Fruit fly (Drosophila melanogaster) whole organism, embryonic: ENCODE results near the gene pont.

Experiments used
- Atf6 ChIP-seq: fragments of 200-800 bp; sonication (Bioruptor generic); IDR thresholded peaks from 2 replicates; pipeline ENCODE4 v1.3.6; 2022; ENCODE audit warnings: missing biosample characterization, missing genetic modification characterization
- BEAF-32 ChIP-seq: fragments of 200-800 bp; sonication (Bioruptor generic); optimal IDR thresholded peaks from 3 replicates; lab custom pipeline; 2017; ENCODE audit warnings: missing biosample characterization, missing genetic modification characterization, mild to moderate bottlenecking, moderate library complexity, missing genetic modification reagents
- CG10462 ChIP-seq: fragments of 200-800 bp; sonication (Bioruptor generic); optimal IDR thresholded peaks from 2 replicates; lab custom pipeline; 2016; ENCODE audit warnings: missing biosample characterization, missing genetic modification characterization
- CG10543 ChIP-seq: fragments of 200-800 bp; sonication (Bioruptor generic); optimal IDR thresholded peaks from 3 replicates; lab custom pipeline; 2017; ENCODE audit warnings: missing biosample characterization, mild to moderate bottlenecking, missing genetic modification characterization, moderate library complexity
- CG10654 ChIP-seq: fragments of 200-800 bp; sonication (Bioruptor generic); optimal IDR thresholded peaks from 2 replicates; lab custom pipeline; 2016; ENCODE audit warnings: missing biosample characterization, missing genetic modification characterization
- CG11085 ChIP-seq: fragments of 200-800 bp; sonication (Bioruptor generic); IDR thresholded peaks from 2 replicates; pipeline ENCODE4 v1.3.6; 2022; ENCODE audit warnings: missing biosample characterization, missing genetic modification characterization
- CG11093 ChIP-seq: fragments of 200-800 bp; sonication (Bioruptor generic); IDR thresholded peaks from 3 replicates; pipeline ENCODE4 v1.3.6; 2022; ENCODE audit warnings: missing biosample characterization, missing genetic modification characterization
- CG12104 ChIP-seq: fragments of 200-800 bp; sonication (Bioruptor generic); optimal IDR thresholded peaks from 3 replicates; lab custom pipeline; 2016; ENCODE audit warnings: missing biosample characterization, missing genetic modification characterization
- CG13624 ChIP-seq: fragments of 200-800 bp; sonication (Bioruptor generic); optimal IDR thresholded peaks from 2 replicates; lab custom pipeline; 2016; ENCODE audit warnings: missing biosample characterization, missing genetic modification characterization
- CG15514 ChIP-seq: fragments of 200-800 bp; sonication (Bioruptor generic); optimal IDR thresholded peaks from 3 replicates; lab custom pipeline; 2017; ENCODE audit warnings: missing biosample characterization, missing genetic modification characterization, mild to moderate bottlenecking, moderate library complexity, missing genetic modification reagents
- CG1602 ChIP-seq: fragments of 200-800 bp; sonication (Bioruptor generic); optimal IDR thresholded peaks from 3 replicates; lab custom pipeline; 2016; ENCODE audit warnings: missing biosample characterization, missing genetic modification characterization
- CG16813 ChIP-seq: fragments of 200-800 bp; sonication (Bioruptor generic); IDR thresholded peaks from 3 replicates; pipeline ENCODE4 v1.3.6; 2022; ENCODE audit warnings: missing biosample characterization, missing genetic modification characterization; ENCODE audit not compliant: partially characterized antibody
- CG17328 ChIP-seq: fragments of 200-800 bp; sonication (Bioruptor generic); IDR thresholded peaks from 2 replicates; pipeline ENCODE4 v1.3.6; 2022; ENCODE audit warnings: missing biosample characterization, missing genetic modification characterization
- CG17568 ChIP-seq: fragments of 200-800 bp; sonication (Bioruptor generic); optimal IDR thresholded peaks from 2 replicates; lab custom pipeline; 2018; ENCODE audit warnings: missing biosample characterization, mild to moderate bottlenecking, missing genetic modification characterization, moderate library complexity
- CG30431 ChIP-seq: fragments of 200-800 bp; sonication (Bioruptor generic); optimal IDR thresholded peaks from 2 replicates; lab custom pipeline; 2017; ENCODE audit warnings: missing biosample characterization, missing genetic modification characterization
- CG3065 ChIP-seq: fragments of 200-800 bp; sonication (Bioruptor generic); optimal IDR thresholded peaks from 2 replicates; lab custom pipeline; 2016; ENCODE audit warnings: missing biosample characterization, missing genetic modification characterization
- CG43689 ChIP-seq: fragments of 200-800 bp; sonication (Bioruptor generic); IDR thresholded peaks from 2 replicates; pipeline ENCODE4 v1.3.6; 2022; ENCODE audit warnings: missing biosample characterization, missing genetic modification characterization
- CG4707 ChIP-seq: fragments of 200-800 bp; sonication (Bioruptor generic); optimal IDR thresholded peaks from 2 replicates; lab custom pipeline; 2018; ENCODE audit warnings: missing biosample characterization, mild to moderate bottlenecking, missing genetic modification characterization, moderate library complexity
- CG7839 ChIP-seq: fragments of 200-800 bp; sonication (Bioruptor generic); optimal IDR thresholded peaks from 3 replicates; lab custom pipeline; 2018; ENCODE audit warnings: missing biosample characterization, mild to moderate bottlenecking, missing genetic modification characterization, moderate library complexity
- CHES-1-like ChIP-seq: fragments of 200-800 bp; sonication (Bioruptor generic); optimal IDR thresholded peaks from 2 replicates; lab custom pipeline; 2016; ENCODE audit warnings: missing biosample characterization, missing genetic modification characterization
- CoRest ChIP-seq: fragments of 200-800 bp; sonication (Bioruptor generic); optimal IDR thresholded peaks from 3 replicates; lab custom pipeline; 2018; ENCODE audit warnings: missing biosample characterization, mild to moderate bottlenecking, missing genetic modification characterization, moderate library complexity
- Dip3 ChIP-seq: fragments of 200-800 bp; sonication (Bioruptor generic); optimal IDR thresholded peaks from 3 replicates; lab custom pipeline; 2016; ENCODE audit warnings: missing biosample characterization, missing genetic modification characterization
- HLH3B ChIP-seq: fragments of 200-800 bp; sonication (Bioruptor generic); IDR thresholded peaks from 2 replicates; pipeline ENCODE4 v1.3.6; 2022; ENCODE audit warnings: missing biosample characterization, missing genetic modification characterization
- HmgD ChIP-seq: fragments of 200-800 bp; sonication (Bioruptor generic); optimal IDR thresholded peaks from 3 replicates; lab custom pipeline; 2016; ENCODE audit warnings: missing biosample characterization, missing genetic modification characterization
- Meics ChIP-seq: fragments of 200-800 bp; sonication (Bioruptor generic); optimal IDR thresholded peaks from 2 replicates; lab custom pipeline; 2017; ENCODE audit warnings: missing biosample characterization, mild to moderate bottlenecking, missing genetic modification characterization
- Ssrp ChIP-seq: fragments of 200-800 bp; sonication (Bioruptor generic); optimal IDR thresholded peaks from 2 replicates; lab custom pipeline; 2018; ENCODE audit warnings: missing biosample characterization, mild to moderate bottlenecking, missing genetic modification characterization, moderate library complexity
- Vsx1 ChIP-seq: fragments of 200-800 bp; sonication (Bioruptor generic); optimal IDR thresholded peaks from 2 replicates; lab custom pipeline; 2017; ENCODE audit warnings: missing biosample characterization, mild to moderate bottlenecking, missing genetic modification characterization, missing genetic modification reagents
- ab ChIP-seq: fragments of 200-800 bp; sonication (Bioruptor generic); optimal IDR thresholded peaks from 2 replicates; lab custom pipeline; 2016; ENCODE audit warnings: missing biosample characterization, missing genetic modification characterization
- bbx ChIP-seq: fragments of 200-800 bp; sonication (Bioruptor generic); IDR thresholded peaks from 2 replicates; pipeline ENCODE4 v1.3.6; 2022; ENCODE audit warnings: missing biosample characterization, missing genetic modification characterization; ENCODE audit not compliant: partially characterized antibody
- btn ChIP-seq: fragments of 200-800 bp; sonication (Bioruptor generic); optimal IDR thresholded peaks from 2 replicates; lab custom pipeline; 2016; ENCODE audit warnings: missing biosample characterization, missing genetic modification characterization
- emc ChIP-seq: fragments of 200-800 bp; sonication (Bioruptor generic); optimal IDR thresholded peaks from 2 replicates; lab custom pipeline; 2016; ENCODE audit warnings: missing biosample characterization, missing genetic modification characterization
- fd96Cb ChIP-seq: fragments of 200-800 bp; sonication (Bioruptor generic); optimal IDR thresholded peaks from 2 replicates; lab custom pipeline; 2018; ENCODE audit warnings: missing biosample characterization, mild to moderate bottlenecking, missing genetic modification characterization, moderate library complexity
- ftz-f1 ChIP-seq: fragments of 200-800 bp; sonication (Bioruptor generic); optimal IDR thresholded peaks from 2 replicates; lab custom pipeline; 2016; ENCODE audit warnings: missing biosample characterization, missing genetic modification characterization
- gcm ChIP-seq: fragments of 200-800 bp; sonication (Bioruptor generic); optimal IDR thresholded peaks from 2 replicates; lab custom pipeline; 2019; ENCODE audit warnings: missing biosample characterization, mild to moderate bottlenecking, missing genetic modification characterization, moderate library complexity
- grau ChIP-seq: fragments of 200-800 bp; optimal IDR thresholded peaks from 3 replicates; lab custom pipeline; 2019; ENCODE audit warnings: missing biosample characterization, mild to moderate bottlenecking, missing genetic modification characterization, moderate library complexity
- gsb ChIP-seq: fragments of 200-800 bp; sonication (Bioruptor generic); IDR thresholded peaks from 2 replicates; pipeline ENCODE4 v1.3.6; 2022; ENCODE audit warnings: missing biosample characterization, missing genetic modification characterization
- lbe ChIP-seq: fragments of 200-800 bp; sonication (Bioruptor generic); optimal IDR thresholded peaks from 2 replicates; lab custom pipeline; 2016; ENCODE audit warnings: missing biosample characterization, mild to moderate bottlenecking, missing genetic modification characterization
- nmo ChIP-seq: fragments of 200-800 bp; sonication (Bioruptor generic); optimal IDR thresholded peaks from 2 replicates; lab custom pipeline; 2018; ENCODE audit warnings: missing biosample characterization, mild to moderate bottlenecking, missing genetic modification characterization, moderate library complexity
- org-1 ChIP-seq: fragments of 200-800 bp; sonication (Bioruptor generic); optimal IDR thresholded peaks from 2 replicates; lab custom pipeline; 2017; ENCODE audit warnings: missing biosample characterization, missing genetic modification characterization
- pfk ChIP-seq: fragments of 200-800 bp; sonication (Bioruptor generic); optimal IDR thresholded peaks from 2 replicates; lab custom pipeline; 2018; ENCODE audit warnings: missing biosample characterization, mild to moderate bottlenecking, missing genetic modification characterization, moderate library complexity
- pros ChIP-seq: fragments of 200-800 bp; sonication (Bioruptor generic); optimal IDR thresholded peaks from 3 replicates; lab custom pipeline; 2019; ENCODE audit warnings: missing biosample characterization, mild to moderate bottlenecking, missing genetic modification characterization, moderate library complexity
- rib ChIP-seq: fragments of 200-800 bp; sonication (Bioruptor generic); IDR thresholded peaks from 2 replicates; pipeline ENCODE4 v1.3.6; 2022; ENCODE audit warnings: missing biosample characterization, missing genetic modification characterization
- sc ChIP-seq, 3 experiments: fragments of >200 bp in 2 of 3; fragments of 200-800 bp in 1 of 3; sonication (Bioruptor generic) in 1 of 3; optimal IDR thresholded peaks; 2 replicates in 2 of 3; 3 replicates in 1 of 3; lab custom pipeline; 2017; ENCODE audit warnings: mild to moderate bottlenecking in 1 of 3, missing biosample characterization in 1 of 3, missing genetic modification characterization in 1 of 3, missing genetic modification reagents in 1 of 3
- schlank ChIP-seq: fragments of 200-800 bp; sonication (Bioruptor generic); optimal IDR thresholded peaks from 2 replicates; lab custom pipeline; 2018; ENCODE audit warnings: missing biosample characterization, mild to moderate bottlenecking, missing genetic modification characterization
- sna ChIP-seq: fragments of 200-800 bp; sonication (Bioruptor generic); IDR thresholded peaks from 2 replicates; pipeline ENCODE4 v1.3.6; 2022; ENCODE audit warnings: missing biosample characterization, missing genetic modification characterization; ENCODE audit not compliant: partially characterized antibody
- sob ChIP-seq: fragments of 200-800 bp; sonication (Bioruptor generic); IDR thresholded peaks from 2 replicates; pipeline ENCODE4 v1.3.6; 2022; ENCODE audit warnings: missing biosample characterization, missing genetic modification characterization
- sr ChIP-seq: fragments of 200-800 bp; sonication (Bioruptor generic); IDR thresholded peaks from 3 replicates; pipeline ENCODE4 v1.3.6; 2022; ENCODE audit warnings: missing biosample characterization, missing genetic modification characterization
- ssp ChIP-seq: fragments of 200-800 bp; sonication (Bioruptor generic); IDR thresholded peaks from 2 replicates; pipeline ENCODE4 v1.3.6; 2022; ENCODE audit warnings: missing biosample characterization, missing genetic modification characterization
- tup ChIP-seq: fragments of 200-800 bp; sonication (Bioruptor generic); optimal IDR thresholded peaks from 2 replicates; lab custom pipeline; 2016; ENCODE audit warnings: missing biosample characterization, mild to moderate bottlenecking, missing genetic modification characterization, moderate library complexity
- wor ChIP-seq: fragments of 200-800 bp; sonication (Bioruptor generic); IDR thresholded peaks from 2 replicates; pipeline ENCODE4 v1.3.6; 2022; ENCODE audit warnings: missing biosample characterization, missing genetic modification characterization

pont gene

dm6 chr3R:10263972-10264536 lies 2.1 kb downstream of the pont start, which contains the start of gene Nuak (continued):
- TF ChIP-seq ab (GFP tag; lab: Kevin White, UChicago) = peak; percentile 51
- TF ChIP-seq rib = no peak
- TF ChIP-seq bbx (GFP tag; lab: Robert Waterston, UW) = no peak
- TF ChIP-seq BEAF-32 (GFP tag; lab: Kevin White, UChicago) = peak; percentile 71
- TF ChIP-seq nmo (GFP tag; lab: Kevin White, UChicago) = peak; percentile 98
- TF ChIP-seq CG13624 (GFP tag; lab: Kevin White, UChicago) = peak; percentile 99
- TF ChIP-seq tup (GFP tag; lab: Kevin White, UChicago) = peak; percentile 88
- peak; percentile 91 for TF ChIP-seq CG17568 (GFP tag; lab: Kevin White, UChicago)
- peak; percentile 95 for TF ChIP-seq Dip3 (GFP tag; lab: Kevin White, UChicago)
- TF ChIP-seq Meics (GFP tag; lab: Kevin White, UChicago) = peak; percentile 84
- peak; percentile 84 for TF ChIP-seq CG11093 (GFP tag; lab: Robert Waterston, UW)
- peak; percentile 76 for TF ChIP-seq schlank (tag; lab: Kevin White, UChicago)
- TF ChIP-seq wor (GFP tag; lab: Robert Waterston, UW) = no peak
- TF ChIP-seq CG16813 (GFP tag; lab: Robert Waterston, UW) = no peak
- TF ChIP-seq CG12104 (GFP tag; lab: Kevin White, UChicago) = peak; percentile 71
- TF ChIP-seq gsb (GFP tag; lab: Robert Waterston, UW) = no peak
- TF ChIP-seq sr (GFP tag; lab: Robert Waterston, UW) = no peak
- TF ChIP-seq CG4707 (GFP tag; lab: Kevin White, UChicago) = peak; percentile 5
- no peak for TF ChIP-seq HLH3B (GFP tag; lab: Robert Waterston, UW)
- TF ChIP-seq Vsx1 (GFP tag; lab: Kevin White, UChicago) = peak; percentile 7
- peak; percentile 95 for TF ChIP-seq CHES-1-like (GFP tag; lab: Kevin White, UChicago)
- peak; percentile 90 for TF ChIP-seq CG10654
- peak; percentile 33 for TF ChIP-seq ftz-f1 (GFP tag; lab: Kevin White, UChicago)
- TF ChIP-seq Ssrp = peak; percentile 67
- peak; percentile 71 for TF ChIP-seq fd96Cb (tag; lab: Kevin White, UChicago)
- TF ChIP-seq CG3065 (GFP tag; lab: Kevin White, UChicago) = peak; percentile 70
- peak; percentile 88 for TF ChIP-seq HmgD (GFP tag; lab: Kevin White, UChicago)
- TF ChIP-seq btn (GFP tag; lab: Kevin White, UChicago) = peak; percentile 45
- TF ChIP-seq gcm (GFP tag; lab: Kevin White, UChicago) = peak; percentile 59
- TF ChIP-seq CG43689 (GFP tag; lab: Robert Waterston, UW) = no peak
- peak; percentile 74 for TF ChIP-seq pros
- no peak for TF ChIP-seq ssp
- peak; percentile 87 for TF ChIP-seq grau (tag; lab: Kevin White, UChicago)
- TF ChIP-seq CG15514 (GFP tag; lab: Kevin White, UChicago) = peak; percentile 90
- TF ChIP-seq org-1 (GFP tag; lab: Kevin White, UChicago) = peak; percentile 37
- no peak for TF ChIP-seq CG17328
- peak; percentile 50 for TF ChIP-seq lbe (GFP tag; lab: Kevin White, UChicago)
- TF ChIP-seq sna (GFP tag; lab: Robert Waterston, UW) = no peak
- peak; percentile 84 for TF ChIP-seq CG1602 (GFP tag; lab: Kevin White, UChicago)
- TF ChIP-seq CG10462 = peak; percentile 70
- TF ChIP-seq CoRest = peak; percentile 90
- TF ChIP-seq pfk (GFP tag; lab: Kevin White, UChicago) = peak; percentile 38
- TF ChIP-seq CG30431 (GFP tag; lab: Kevin White, UChicago) = peak; percentile 84
- no peak for TF ChIP-seq CG11085 (GFP tag; lab: Robert Waterston, UW)
- no peak for TF ChIP-seq Atf6 (GFP tag; lab: Robert Waterston, UW)
- TF ChIP-seq emc (GFP tag; lab: Kevin White, UChicago) = peak; percentile 88
- peak; percentile 96 for TF ChIP-seq CG7839 (tag; lab: Kevin White, UChicago)
- no peak for TF ChIP-seq sc (optimal IDR thresholded peaks at IDR 0.05; lab: Kevin White, UChicago)
- TF ChIP-seq sc (GFP tag; optimal IDR thresholded peaks at IDR 0.05; lab: Kevin White, UChicago) = peak; percentile 10
- TF ChIP-seq sob (GFP tag; lab: Robert Waterston, UW) = no peak
- peak; percentile 89 for TF ChIP-seq CG10543 (GFP tag; lab: Kevin White, UChicago)
